Worm (Caenorhabditis elegans): ENCODE results near the gene clec-218.

- TF ChIP-seq ama-1 (optimal IDR thresholded peaks at IDR 0.05) (no peak), tbx-11 (GFP tag; IDR thresholded peaks at IDR 0.05) (no peak)
These were observed 27.9 kb downstream of the clec-218 start for ce11 chrV:8335620-8336019.
